Fruit fly (Drosophila melanogaster) whole organism, embryonic: ENCODE results near the gene Der-2.

Experiments
- Antp ChIP-seq: fragments of 200-800 bp; sonication (Bioruptor generic); optimal IDR thresholded peaks from 3 replicates; lab custom pipeline; 2016; ENCODE audit warnings: missing biosample characterization, missing genetic modification characterization
- Bdp1 ChIP-seq: fragments of 200-800 bp; sonication (Bioruptor generic); optimal IDR thresholded peaks from 3 replicates; lab custom pipeline; 2016; ENCODE audit warnings: missing biosample characterization, missing genetic modification characterization
- BtbVII ChIP-seq: fragments of 200-800 bp; sonication (Bioruptor generic); optimal IDR thresholded peaks from 3 replicates; lab custom pipeline; 2017; ENCODE audit warnings: missing biosample characterization, mild to moderate bottlenecking, missing genetic modification characterization
- CG10654 ChIP-seq: fragments of 200-800 bp; sonication (Bioruptor generic); optimal IDR thresholded peaks from 2 replicates; lab custom pipeline; 2016; ENCODE audit warnings: missing biosample characterization, missing genetic modification characterization
- CG11456 ChIP-seq: fragments of 200-800 bp; sonication (Bioruptor generic); IDR thresholded peaks from 3 replicates; pipeline ENCODE4 v1.3.6; 2022; ENCODE audit warnings: missing biosample characterization, missing genetic modification characterization
- CG11504 ChIP-seq: fragments of 200-800 bp; sonication (Bioruptor generic); optimal IDR thresholded peaks from 3 replicates; lab custom pipeline; 2019; ENCODE audit warnings: missing biosample characterization, mild to moderate bottlenecking, missing genetic modification characterization, moderate library complexity
- CG12071 ChIP-seq: fragments of 200-800 bp; sonication (Bioruptor generic); optimal IDR thresholded peaks from 3 replicates; lab custom pipeline; 2018; ENCODE audit warnings: missing biosample characterization, mild to moderate bottlenecking, missing genetic modification characterization
- CG13287 ChIP-seq: fragments of 200-800 bp; sonication (Bioruptor generic); IDR thresholded peaks from 2 replicates; pipeline ENCODE4 v1.3.6; 2022; ENCODE audit warnings: missing biosample characterization, missing genetic modification characterization; ENCODE audit not compliant: partially characterized antibody
- CG13775 ChIP-seq: fragments of 200-800 bp; sonication (Bioruptor generic); optimal IDR thresholded peaks from 3 replicates; lab custom pipeline; 2017; ENCODE audit warnings: missing biosample characterization, mild to moderate bottlenecking, missing genetic modification characterization
- CG17802 ChIP-seq: fragments of 200-800 bp; sonication (Bioruptor generic); optimal IDR thresholded peaks from 2 replicates; lab custom pipeline; 2018; ENCODE audit warnings: missing biosample characterization, mild to moderate bottlenecking, missing genetic modification characterization, moderate library complexity
- CG18599 ChIP-seq: fragments of 200-800 bp; sonication (Bioruptor generic); optimal IDR thresholded peaks from 3 replicates; lab custom pipeline; 2017; ENCODE audit warnings: missing biosample characterization, missing genetic modification characterization, mild to moderate bottlenecking, moderate library complexity, missing genetic modification reagents
- CG31388 ChIP-seq: fragments of 200-800 bp; sonication (Bioruptor generic); optimal IDR thresholded peaks from 2 replicates; lab custom pipeline; 2016; ENCODE audit warnings: missing biosample characterization, missing genetic modification characterization
- CG34224 ChIP-seq: fragments of 200-800 bp; sonication (Bioruptor generic); IDR thresholded peaks from 3 replicates; pipeline ENCODE4 v1.3.6; 2022; ENCODE audit warnings: missing biosample characterization, missing genetic modification characterization; ENCODE audit not compliant: partially characterized antibody
- CG5180 ChIP-seq: fragments of 200-800 bp; sonication (Bioruptor generic); optimal IDR thresholded peaks from 3 replicates; lab custom pipeline; 2017; ENCODE audit warnings: missing biosample characterization, missing genetic modification characterization, mild to moderate bottlenecking, moderate library complexity, missing genetic modification reagents
- CG5245 ChIP-seq: fragments of 200-800 bp; sonication (Bioruptor generic); optimal IDR thresholded peaks from 3 replicates; lab custom pipeline; 2016; ENCODE audit warnings: missing biosample characterization, missing genetic modification characterization
- CG5953 ChIP-seq: fragments of 200-800 bp; sonication (Bioruptor generic); IDR thresholded peaks from 2 replicates; pipeline ENCODE4 v1.3.6; 2022; ENCODE audit warnings: missing biosample characterization, missing genetic modification characterization
- CG8089 ChIP-seq: fragments of 200-800 bp; sonication (Bioruptor generic); optimal IDR thresholded peaks from 3 replicates; lab custom pipeline; 2016; ENCODE audit warnings: missing biosample characterization, missing genetic modification characterization
- CG8281 ChIP-seq: fragments of 200-800 bp; sonication (Bioruptor generic); optimal IDR thresholded peaks from 2 replicates; lab custom pipeline; 2018; ENCODE audit warnings: missing biosample characterization, mild to moderate bottlenecking, missing genetic modification characterization, moderate library complexity
- CG8388 ChIP-seq: fragments of 200-800 bp; sonication (Bioruptor generic); optimal IDR thresholded peaks from 2 replicates; lab custom pipeline; 2019; ENCODE audit warnings: missing biosample characterization, mild to moderate bottlenecking, missing genetic modification characterization, moderate library complexity
- CG9437 ChIP-seq: fragments of 200-800 bp; sonication (Bioruptor generic); optimal IDR thresholded peaks from 2 replicates; lab custom pipeline; 2018; ENCODE audit warnings: missing biosample characterization, mild to moderate bottlenecking, missing genetic modification characterization
- CG9797 ChIP-seq: fragments of 200-800 bp; sonication (Bioruptor generic); optimal IDR thresholded peaks from 3 replicates; lab custom pipeline; 2018; ENCODE audit warnings: missing biosample characterization, mild to moderate bottlenecking, missing genetic modification characterization
- CrebB ChIP-seq: fragments of 200-800 bp; sonication (Bioruptor generic); optimal IDR thresholded peaks from 3 replicates; lab custom pipeline; 2018; ENCODE audit warnings: missing biosample characterization, mild to moderate bottlenecking, missing genetic modification characterization
- D19A ChIP-seq: fragments of 200-800 bp; optimal IDR thresholded peaks from 3 replicates; lab custom pipeline; 2019; ENCODE audit warnings: missing biosample characterization, mild to moderate bottlenecking, missing genetic modification characterization, moderate library complexity
- Dad ChIP-seq: fragments of 200-800 bp; sonication (Bioruptor generic); optimal IDR thresholded peaks from 3 replicates; lab custom pipeline; 2016; ENCODE audit warnings: missing biosample characterization, missing genetic modification characterization
- HHEX ChIP-seq: fragments of 200-800 bp; sonication (Bioruptor generic); optimal IDR thresholded peaks from 3 replicates; lab custom pipeline; 2017; ENCODE audit warnings: missing biosample characterization, mild to moderate bottlenecking, missing genetic modification characterization, missing genetic modification reagents
- Hmx ChIP-seq: fragments of 200-800 bp; sonication (Bioruptor generic); optimal IDR thresholded peaks from 2 replicates; lab custom pipeline; 2016; ENCODE audit warnings: missing biosample characterization, missing genetic modification characterization
- MTF-1 ChIP-seq: fragments of 200-800 bp; sonication (Bioruptor generic); optimal IDR thresholded peaks from 2 replicates; lab custom pipeline; 2018; ENCODE audit warnings: missing biosample characterization, mild to moderate bottlenecking, missing genetic modification characterization, borderline replicate concordance
- Neu2 ChIP-seq: fragments of 200-800 bp; sonication (Bioruptor generic); optimal IDR thresholded peaks from 3 replicates; lab custom pipeline; 2016; ENCODE audit warnings: missing biosample characterization, missing genetic modification characterization, borderline replicate concordance
- Nf-YB ChIP-seq: fragments of 200-800 bp; sonication (Bioruptor generic); optimal IDR thresholded peaks from 3 replicates; lab custom pipeline; 2019; ENCODE audit warnings: missing biosample characterization, mild to moderate bottlenecking, missing genetic modification characterization, moderate library complexity
- NfI ChIP-seq: fragments of 200-800 bp; sonication (Bioruptor generic); optimal IDR thresholded peaks from 3 replicates; lab custom pipeline; 2018; ENCODE audit warnings: missing biosample characterization, mild to moderate bottlenecking, missing genetic modification characterization, moderate library complexity
- Optix ChIP-seq: fragments of 200-800 bp; sonication (Bioruptor generic); IDR thresholded peaks from 3 replicates; pipeline ENCODE4 v1.3.6; 2022; ENCODE audit warnings: missing biosample characterization, missing genetic modification characterization
- Stat92E ChIP-seq, 3 experiments: fragments of >200 bp in 2 of 3; fragments of 200-800 bp in 1 of 3; sonication (Bioruptor generic) in 1 of 3; optimal IDR thresholded peaks; 2 replicates each; lab custom pipeline; 2017 to 2019; ENCODE audit warnings: missing biosample characterization in 3 of 3, missing genetic modification characterization in 3 of 3, mild to moderate bottlenecking in 1 of 3, moderate library complexity in 1 of 3
- Tbp ChIP-seq: fragments of >200 bp; optimal IDR thresholded peaks from 2 replicates; lab custom pipeline; 2018; ENCODE audit warnings: missing biosample characterization, missing genetic modification characterization
- Xrp1 ChIP-seq: fragments of 200-800 bp; sonication (Bioruptor generic); IDR thresholded peaks from 2 replicates; pipeline ENCODE4 v1.3.6; 2022; ENCODE audit warnings: missing biosample characterization, missing genetic modification characterization
- ab ChIP-seq: fragments of 200-800 bp; sonication (Bioruptor generic); optimal IDR thresholded peaks from 2 replicates; lab custom pipeline; 2016; ENCODE audit warnings: missing biosample characterization, missing genetic modification characterization
- amos ChIP-seq: fragments of 200-800 bp; sonication (Bioruptor generic); IDR thresholded peaks from 2 replicates; pipeline ENCODE4 v1.3.6; 2022; ENCODE audit warnings: missing biosample characterization, missing genetic modification characterization; ENCODE audit not compliant: partially characterized antibody
- aop ChIP-seq: fragments of 200-800 bp; sonication (Bioruptor generic); IDR thresholded peaks from 2 replicates; pipeline ENCODE4 v1.3.6; 2022; ENCODE audit warnings: missing biosample characterization, missing genetic modification characterization
- ap ChIP-seq: fragments of 200-800 bp; sonication (Bioruptor generic); IDR thresholded peaks from 2 replicates; pipeline ENCODE4 v1.3.6; 2022; ENCODE audit warnings: missing biosample characterization, missing genetic modification characterization
- bowl ChIP-seq: fragments of 200-800 bp; sonication (Bioruptor generic); IDR thresholded peaks from 2 replicates; pipeline ENCODE4 v1.3.6; 2022; ENCODE audit warnings: missing biosample characterization, missing genetic modification characterization
- chn ChIP-seq: fragments of 200-800 bp; sonication (Bioruptor generic); optimal IDR thresholded peaks from 2 replicates; lab custom pipeline; 2016; ENCODE audit warnings: missing biosample characterization, missing genetic modification characterization
- ci ChIP-seq: fragments of 200-800 bp; sonication (Bioruptor generic); IDR thresholded peaks from 3 replicates; pipeline ENCODE4 v1.3.6; 2022; ENCODE audit warnings: missing biosample characterization, missing genetic modification characterization
- dmrt99B ChIP-seq: fragments of 200-800 bp; sonication (Bioruptor generic); optimal IDR thresholded peaks from 2 replicates; lab custom pipeline; 2018; ENCODE audit warnings: missing biosample characterization, mild to moderate bottlenecking, missing genetic modification characterization, moderate library complexity
- dpn ChIP-seq, 2 experiments: fragments of 200-800 bp; sonication (Bioruptor generic); optimal IDR thresholded peaks; 3 replicates each; lab custom pipeline; 2016; ENCODE audit warnings: missing biosample characterization in 2 of 2, missing genetic modification characterization in 2 of 2
- en ChIP-seq: fragments of 200-800 bp; sonication (Bioruptor generic); optimal IDR thresholded peaks from 2 replicates; lab custom pipeline; 2016; ENCODE audit warnings: missing biosample characterization, missing genetic modification characterization
- gce ChIP-seq: fragments of 200-800 bp; sonication (Bioruptor generic); IDR thresholded peaks from 3 replicates; pipeline ENCODE4 v1.3.6; 2022; ENCODE audit warnings: missing biosample characterization, missing genetic modification characterization
- ham ChIP-seq: fragments of 200-800 bp; sonication (Bioruptor generic); IDR thresholded peaks from 2 replicates; pipeline ENCODE4 v1.3.6; 2022; ENCODE audit warnings: missing biosample characterization, missing genetic modification characterization
- pb ChIP-seq: fragments of 200-800 bp; sonication (Bioruptor generic); optimal IDR thresholded peaks from 3 replicates; lab custom pipeline; 2016; ENCODE audit warnings: missing biosample characterization, missing genetic modification characterization
- scrt ChIP-seq: fragments of 200-800 bp; sonication (Bioruptor generic); optimal IDR thresholded peaks from 2 replicates; lab custom pipeline; 2018; ENCODE audit warnings: missing biosample characterization, mild to moderate bottlenecking, missing genetic modification characterization, moderate library complexity
- slp2 ChIP-seq: fragments of 200-800 bp; sonication (Bioruptor generic); optimal IDR thresholded peaks from 2 replicates; lab custom pipeline; 2016; ENCODE audit warnings: missing biosample characterization, missing genetic modification characterization
- sqz ChIP-seq: fragments of 200-800 bp; sonication (Bioruptor generic); optimal IDR thresholded peaks from 3 replicates; lab custom pipeline; 2018; ENCODE audit warnings: missing biosample characterization, mild to moderate bottlenecking, missing genetic modification characterization

The Der-2 gene

DNA sequence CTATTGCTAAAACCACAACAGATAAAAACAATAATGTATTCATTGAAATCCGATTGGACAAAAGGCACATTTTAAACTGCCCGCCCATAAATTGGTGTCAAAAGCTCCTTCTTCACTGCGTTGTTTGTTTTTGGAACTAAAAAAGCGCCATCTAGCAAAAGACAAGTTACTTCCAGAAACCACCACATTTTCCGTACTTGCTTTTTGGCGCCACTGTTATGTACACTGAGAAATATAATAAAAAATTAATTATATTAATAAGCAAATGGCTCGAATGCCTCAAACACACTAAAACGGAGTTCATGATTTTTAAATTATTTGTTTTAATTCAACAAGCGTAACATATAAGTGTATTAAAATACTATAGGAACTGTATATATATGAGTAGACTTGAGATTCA lies 13.4 kb upstream of the Der-2 start (continued):
- peak; percentile 87 for TF ChIP-seq MTF-1 (GFP tag; lab: Kevin White, UChicago)
- peak; percentile 70 for TF ChIP-seq Optix (GFP tag; lab: Robert Waterston, UW)
- TF ChIP-seq CG13775: peak; percentile 75
- TF ChIP-seq CG11504 (tag; lab: Kevin White, UChicago): peak; percentile 86
- TF ChIP-seq Neu2 (GFP tag; lab: Kevin White, UChicago): no peak
- peak; percentile 62; the same call in 1 of the 2 replicates for TF ChIP-seq ham (GFP tag; lab: Robert Waterston, UW)
- peak; percentile 54 for TF ChIP-seq Nf-YB (GFP tag; lab: Kevin White, UChicago)
- peak; percentile 74 for TF ChIP-seq CG8388 (GFP tag; lab: Kevin White, UChicago)
- TF ChIP-seq slp2 (GFP tag; lab: Kevin White, UChicago): peak; percentile 55
- TF ChIP-seq aop: no peak
- TF ChIP-seq Bdp1 (GFP tag; lab: Kevin White, UChicago): peak; percentile 56
- TF ChIP-seq Tbp: no peak
- TF ChIP-seq scrt (GFP tag; lab: Kevin White, UChicago): peak; percentile 57
- TF ChIP-seq CG5180 (GFP tag; lab: Kevin White, UChicago): peak; percentile 64
- TF ChIP-seq CG5245 (GFP tag; lab: Kevin White, UChicago): peak; percentile 90
- peak; percentile 57 for TF ChIP-seq chn (GFP tag; lab: Kevin White, UChicago)
- peak; percentile 74 for TF ChIP-seq Antp (GFP tag; lab: Kevin White, UChicago)
- peak; percentile 50 for TF ChIP-seq CG12071 (GFP tag; lab: Kevin White, UChicago)
- TF ChIP-seq CG10654 (GFP tag; lab: Kevin White, UChicago): peak; percentile 80
- peak; percentile 70 for TF ChIP-seq sqz (GFP tag; lab: Kevin White, UChicago)
- TF ChIP-seq dpn (GFP tag; optimal IDR thresholded peaks at IDR 0.05; lab: Kevin White, UChicago): peak; percentile 70 to 88
- TF ChIP-seq CrebB (tag; lab: Kevin White, UChicago): peak; percentile 37
- TF ChIP-seq pb (GFP tag; lab: Kevin White, UChicago): peak; percentile 36
- TF ChIP-seq gce (GFP tag; lab: Robert Waterston, UW): peak; percentile 76; the same call in 2 of the 3 replicates
- peak; percentile 68 for TF ChIP-seq CG9437
- no peak for TF ChIP-seq CG31388
- peak; percentile 65 for TF ChIP-seq BtbVII (GFP tag; lab: Kevin White, UChicago)
- peak; percentile 93 for TF ChIP-seq ci
- TF ChIP-seq CG18599 (GFP tag; lab: Kevin White, UChicago): peak; percentile 85
- TF ChIP-seq bowl: peak; percentile 48; the same call in 1 of the 2 replicates
- TF ChIP-seq CG34224 (GFP tag; lab: Robert Waterston, UW): no peak
- peak; percentile 69 for TF ChIP-seq CG17802 (tag; lab: Kevin White, UChicago)
- peak; percentile 90 for TF ChIP-seq CG5953 (GFP tag; lab: Robert Waterston, UW)
- no peak for TF ChIP-seq Hmx (GFP tag; lab: Kevin White, UChicago)
- peak; percentile 57 for TF ChIP-seq en
- no peak for TF ChIP-seq CG13287
- peak; percentile 79 for TF ChIP-seq D19A (tag; lab: Kevin White, UChicago)
- TF ChIP-seq CG11456 (GFP tag; lab: Robert Waterston, UW): peak; percentile 97
- TF ChIP-seq dmrt99B (tag; lab: Kevin White, UChicago): peak; percentile 83
- peak; percentile 82 for TF ChIP-seq ap (GFP tag; lab: Robert Waterston, UW)
- no peak for TF ChIP-seq CG9797 (GFP tag; lab: Kevin White, UChicago)
- peak; percentile 91 for TF ChIP-seq Xrp1 (GFP tag; lab: Robert Waterston, UW)
- peak; percentile 47 for TF ChIP-seq Dad (GFP tag; lab: Kevin White, UChicago)
- peak; percentile 90 for TF ChIP-seq NfI
- TF ChIP-seq CG8281 (tag; lab: Kevin White, UChicago): peak; percentile 50
- no peak for TF ChIP-seq Stat92E (GFP tag; optimal IDR thresholded peaks at IDR 0.05; lab: Kevin White, UChicago)
- TF ChIP-seq ab (GFP tag; lab: Kevin White, UChicago): no peak
- peak; percentile 49 for TF ChIP-seq CG8089 (GFP tag; lab: Kevin White, UChicago)
- TF ChIP-seq HHEX (GFP tag; lab: Kevin White, UChicago): peak; percentile 82
- TF ChIP-seq amos (GFP tag; lab: Robert Waterston, UW): no peak
